Worm (Caenorhabditis elegans) whole organism, early embryonic: ENCODE results near the gene txt-11.

Source experiments
- ama-1 ChIP-seq: fragments of 150-350 bp; optimal IDR thresholded peaks from 2 replicates; lab custom pipeline; 2014
- ceh-13 ChIP-seq: fragments of 200-800 bp; sonication (Bioruptor generic); optimal IDR thresholded peaks from 2 replicates; lab custom pipeline; 2018; ENCODE audit warnings: mild to moderate bottlenecking, missing genetic modification characterization, missing compliant biosample characterization
- flt-1 ChIP-seq: fragments of 200-800 bp; sonication (Bioruptor generic); IDR thresholded peaks from 2 replicates; pipeline ENCODE4 v1.3.6; 2022; ENCODE audit warnings: missing genetic modification characterization, missing compliant biosample characterization

DNA sequence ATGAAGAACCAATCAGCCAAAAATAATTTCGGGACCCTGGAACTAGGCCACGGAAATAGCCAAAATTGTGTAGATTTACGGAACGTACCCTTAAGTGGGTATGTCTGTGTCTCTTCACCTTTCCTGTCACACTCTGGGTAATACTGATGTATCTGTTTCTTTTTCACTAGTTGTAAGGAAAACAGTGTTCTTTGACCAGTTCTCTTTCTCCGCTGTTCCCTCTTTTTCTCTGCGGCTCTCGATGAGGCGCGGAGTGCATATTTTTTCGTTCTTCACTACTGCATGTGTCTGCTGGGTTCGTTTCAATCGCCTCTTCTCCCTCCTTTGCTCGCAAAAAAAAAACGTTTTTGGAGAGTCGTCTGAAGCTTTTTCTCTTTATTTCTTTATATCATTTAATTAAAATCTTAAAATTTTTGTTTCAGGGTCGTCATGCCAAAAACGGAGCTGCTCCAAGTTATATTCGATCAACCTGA is 3.0 kb upstream of the txt-11 start, which contains the start of gene arrd-22:
- TF ChIP-seq ceh-13 (GFP tag; lab: Kevin White, UChicago) (no peak), flt-1 (GFP tag; lab: Robert Waterston, UW) (no peak), ama-1 (no peak)
